Fruit fly (Drosophila melanogaster) whole organism: ENCODE measurements around the gene DIP-iota.

Experiments
- CG8478 ChIP-seq: fragments of >200 bp; optimal IDR thresholded peaks from 2 replicates; lab custom pipeline; 2018; ENCODE audit warnings: inconsistent platforms
- Dll ChIP-seq: fragments of >200 bp; optimal IDR thresholded peaks from 2 replicates; lab custom pipeline; 2017
- EcR ChIP-seq, 2 experiments: fragments of >200 bp; optimal IDR thresholded peaks; 2 replicates each; lab custom pipeline; 2017; ENCODE audit warnings: missing biosample characterization in 2 of 2, missing genetic modification characterization in 2 of 2, missing genetic modification reagents in 2 of 2
- psq ChIP-seq: fragments of >200 bp; optimal IDR thresholded peaks from 2 replicates; lab custom pipeline; 2017
- usp ChIP-seq: fragments of >200 bp; optimal IDR thresholded peaks from 2 replicates; lab custom pipeline; 2017; ENCODE audit warnings: missing biosample characterization, missing genetic modification characterization, mixed read lengths

DNA sequence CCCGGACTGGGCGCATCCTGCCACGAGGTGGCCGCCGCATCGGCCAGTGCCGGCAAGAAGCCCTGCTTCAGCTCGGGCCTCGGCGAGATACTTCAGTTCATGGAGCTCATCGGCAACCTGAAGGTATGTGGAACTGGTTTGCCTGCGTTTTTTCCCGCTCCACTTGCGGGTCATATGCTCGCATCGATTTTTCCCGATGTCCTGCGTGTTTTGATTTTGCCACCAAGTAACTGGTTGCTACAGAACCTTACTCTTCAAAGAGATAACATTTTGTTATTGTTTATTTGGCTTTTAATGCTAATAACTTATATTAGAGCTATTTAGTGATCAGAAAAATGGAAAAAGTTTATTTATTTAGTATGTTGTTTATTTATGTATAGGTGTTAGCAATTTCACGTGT lies 8.3 kb downstream of the DIP-iota start:
- TF ChIP-seq usp (no peak), EcR (GFP tag; optimal IDR thresholded peaks at IDR 0.05; lab: Kevin White, UChicago) (no peak), psq (lab: Kevin White, UChicago) (no peak), Dll (lab: Kevin White, UChicago) (no peak), CG8478 (lab: Kevin White, UChicago) (no peak)
